Fruit fly (Drosophila melanogaster): ENCODE data around the gene CG33965.

The CG33965 gene

DNA sequence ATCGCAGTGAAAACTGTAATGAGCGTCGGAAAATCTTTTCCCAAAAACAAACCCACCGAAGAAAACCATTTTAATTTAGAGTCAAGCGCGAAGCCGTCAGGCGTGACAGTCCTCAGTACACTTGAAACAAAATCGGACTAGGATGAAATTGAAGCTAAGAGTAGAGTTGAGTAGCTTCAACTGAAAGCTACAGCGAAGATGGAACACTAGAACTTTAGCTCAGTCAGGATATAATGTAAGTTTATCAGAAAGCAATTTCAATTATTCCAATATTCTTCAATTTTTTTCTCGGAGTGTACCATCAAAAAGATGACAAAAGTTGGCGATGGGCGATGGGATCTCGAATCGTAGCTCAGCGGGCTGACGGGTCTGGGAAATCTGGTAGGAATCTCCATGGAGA, 16.2 kb upstream of the CG33965 start (continued):
- TF ChIP-seq CG1233 (GFP tag; optimal IDR thresholded peaks at IDR 0.05) (peak; percentile 6), Blimp-1 (GFP tag; optimal IDR thresholded peaks at IDR 0.05) (peak; percentile 69), Hr39 (optimal IDR thresholded peaks at IDR 0.05) (no peak), ci (GFP tag; IDR thresholded peaks at IDR 0.05) (peak; percentile 70), otp (GFP tag; IDR thresholded peaks at IDR 0.05) (no peak)

DNA sequence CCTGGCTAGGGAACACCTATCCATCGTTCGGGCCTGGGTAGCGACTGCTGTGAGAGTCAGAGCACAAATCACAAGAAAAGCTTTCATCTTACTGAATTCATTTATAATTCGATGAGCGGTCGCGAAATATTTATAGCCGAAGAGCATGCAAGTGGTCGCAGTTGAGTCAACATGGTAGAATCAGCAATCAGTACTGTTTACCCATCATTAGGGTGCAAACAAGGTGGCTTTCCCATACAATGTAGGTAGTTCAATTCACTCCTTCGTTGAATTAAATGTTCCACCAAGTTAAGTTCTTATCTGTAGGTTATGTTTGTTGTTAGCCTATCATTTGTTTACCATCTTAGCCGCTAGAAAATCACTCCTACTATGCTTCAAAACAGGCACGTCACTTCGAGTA, 14.1 kb upstream of the CG33965 start, which contains the start of gene LysP:
Gene LysP, minus strand, starts transcription at position 101 of the 400 bp plus-strand sequence.
- no peak for TF ChIP-seq CG15601 (tag; optimal IDR thresholded peaks at IDR 0.05)
- no peak for TF ChIP-seq wek (GFP tag; optimal IDR thresholded peaks at IDR 0.05)
- TF ChIP-seq CG2129 (GFP tag; IDR thresholded peaks at IDR 0.05; ENCODE audit: partially characterized antibody): no peak
- peak; percentile 43 for TF ChIP-seq grn (GFP tag; optimal IDR thresholded peaks at IDR 0.05)
- peak; percentile 15 for TF ChIP-seq exex (tag; optimal IDR thresholded peaks at IDR 0.05)
- TF ChIP-seq lov (optimal IDR thresholded peaks at IDR 0.05): no peak
- TF ChIP-seq lov (GFP tag; IDR thresholded peaks at IDR 0.05): no peak
- no peak for TF ChIP-seq CG17802 (tag; optimal IDR thresholded peaks at IDR 0.05)
- TF ChIP-seq CG12659 (GFP tag; optimal IDR thresholded peaks at IDR 0.05): no peak
- no peak for TF ChIP-seq lmd (GFP tag; IDR thresholded peaks at IDR 0.05)

DNA sequence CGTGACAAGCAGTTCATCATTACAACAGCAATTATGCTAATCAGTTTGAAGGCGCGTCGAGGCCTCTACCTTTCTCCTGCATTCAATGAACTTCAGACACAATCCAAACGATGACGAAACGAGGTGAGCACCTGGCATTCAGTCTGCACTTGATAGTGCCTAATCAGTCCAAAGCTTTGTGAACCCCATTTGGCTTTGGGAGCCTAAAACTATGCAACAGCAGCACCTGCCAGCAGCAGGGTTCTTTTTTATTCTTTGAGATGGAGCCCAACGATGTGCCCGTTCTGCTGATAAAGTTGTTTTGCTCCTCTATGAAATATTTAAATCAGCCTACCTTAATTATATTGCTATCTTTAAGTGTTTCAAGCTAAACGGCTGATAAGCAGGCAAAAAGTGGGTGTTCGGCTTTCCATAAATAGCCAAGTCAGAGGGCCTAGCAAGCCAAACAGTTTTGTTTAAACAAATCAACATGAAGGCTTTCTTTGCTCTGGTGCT, 5.3 kb upstream of the CG33965 start, which contains the start of gene LysS:
Gene LysS, plus strand, starts transcription at position 445 of the 495 bp plus-strand sequence.
- TF ChIP-seq CG8089 (GFP tag; optimal IDR thresholded peaks at IDR 0.05) (no peak), CG14965 (GFP tag; optimal IDR thresholded peaks at IDR 0.05; ENCODE audit: borderline replicate concordance) (no peak), Sox102F (GFP tag; optimal IDR thresholded peaks at IDR 0.05) (no peak), exex (tag; optimal IDR thresholded peaks at IDR 0.05) (peak; percentile 58), Dip3 (GFP tag; optimal IDR thresholded peaks at IDR 0.05) (no peak), pita (GFP tag; optimal IDR thresholded peaks at IDR 0.05) (no peak), grn (GFP tag; optimal IDR thresholded peaks at IDR 0.05) (peak; percentile 23), gcm2 (GFP tag; optimal IDR thresholded peaks at IDR 0.05) (no peak), CG10565 (GFP tag; optimal IDR thresholded peaks at IDR 0.05) (no peak), klu (GFP tag; IDR thresholded peaks at IDR 0.05) (no peak), CG11085 (GFP tag; IDR thresholded peaks at IDR 0.05) (no peak), CG2199 (GFP tag; IDR thresholded peaks at IDR 0.05) (0 out of 3 replicates have a peak, but pooled peaks have one; percentile 36), trh (GFP tag; optimal IDR thresholded peaks at IDR 0.05) (no peak), CG12942 (GFP tag; optimal IDR thresholded peaks at IDR 0.05) (no peak), grau (tag; optimal IDR thresholded peaks at IDR 0.05) (no peak), Hr51 (GFP tag; optimal IDR thresholded peaks at IDR 0.05) (no peak), nmo (GFP tag; optimal IDR thresholded peaks at IDR 0.05) (no peak), zfh2 (GFP tag; optimal IDR thresholded peaks at IDR 0.05) (no peak), CG9797 (GFP tag; optimal IDR thresholded peaks at IDR 0.05) (no peak), CG18011 (GFP tag; optimal IDR thresholded peaks at IDR 0.05) (peak; percentile 3), ftz-f1 (GFP tag; optimal IDR thresholded peaks at IDR 0.05) (no peak), CG8944 (GFP tag; optimal IDR thresholded peaks at IDR 0.05) (no peak), CG1233 (GFP tag; optimal IDR thresholded peaks at IDR 0.05) (no peak), D (optimal IDR thresholded peaks at IDR 0.05) (no peak), D (GFP tag; optimal IDR thresholded peaks at IDR 0.05) (no peak), CG16863 (GFP tag; optimal IDR thresholded peaks at IDR 0.05) (no peak), B-H1 (GFP tag; IDR thresholded peaks at IDR 0.05) (no peak), CG7839 (tag; optimal IDR thresholded peaks at IDR 0.05) (no peak)
